Fruit fly (Drosophila melanogaster): ENCODE data around the gene pch2.
A peak's percentile ranks its signal among the peaks of the same experiment; 100 is the strongest.

Gene pch2

dm6 chr3R:8563774-8564173 lies 2.2 kb upstream of the pch2 start, which contains the start of gene Cenp-C (continued):
- TF ChIP-seq grn (GFP tag; optimal IDR thresholded peaks at IDR 0.05) (no peak), gsb (GFP tag; IDR thresholded peaks at IDR 0.05) (no peak), pros (GFP tag; optimal IDR thresholded peaks at IDR 0.05) (no peak), CG1024 (GFP tag; IDR thresholded peaks at IDR 0.05) (no peak), sug (tag; optimal IDR thresholded peaks at IDR 0.05) (no peak), wor (GFP tag; IDR thresholded peaks at IDR 0.05) (no peak), H2.0 (GFP tag; IDR thresholded peaks at IDR 0.05) (no peak; the same call in 1 of the 2 replicates), so (GFP tag; IDR thresholded peaks at IDR 0.05) (no peak), Atf6 (GFP tag; IDR thresholded peaks at IDR 0.05) (no peak), CG16813 (GFP tag; IDR thresholded peaks at IDR 0.05; ENCODE audit: partially characterized antibody) (no peak), chn (GFP tag; optimal IDR thresholded peaks at IDR 0.05) (peak; percentile 24), PHDP (tag; optimal IDR thresholded peaks at IDR 0.05) (no peak), CG13296 (GFP tag; optimal IDR thresholded peaks at IDR 0.05) (no peak), wdn (GFP tag; IDR thresholded peaks at IDR 0.05) (no peak), tap (tag; optimal IDR thresholded peaks at IDR 0.05) (no peak), CG18262 (tag; optimal IDR thresholded peaks at IDR 0.05) (no peak), CG30431 (GFP tag; optimal IDR thresholded peaks at IDR 0.05) (no peak), CG31388 (GFP tag; optimal IDR thresholded peaks at IDR 0.05) (no peak), GATAe (GFP tag; conservative IDR thresholded peaks at IDR 0.05) (no peak), hbn (GFP tag; IDR thresholded peaks at IDR 0.05; ENCODE audit: partially characterized antibody) (no peak), corto (GFP tag; optimal IDR thresholded peaks at IDR 0.05) (no peak), amos (GFP tag; IDR thresholded peaks at IDR 0.05; ENCODE audit: partially characterized antibody) (no peak), Jarid2 (GFP tag; optimal IDR thresholded peaks at IDR 0.05) (no peak), Sox102F (GFP tag; optimal IDR thresholded peaks at IDR 0.05) (no peak), CG11695 (GFP tag; IDR thresholded peaks at IDR 0.05) (no peak), CG33213 (GFP tag; optimal IDR thresholded peaks at IDR 0.05) (peak; percentile 2), esg (GFP tag; conservative IDR thresholded peaks at IDR 0.05) (no peak), CG14860 (GFP tag; IDR thresholded peaks at IDR 0.05; ENCODE audit: partially characterized antibody) (no peak), sna (GFP tag; IDR thresholded peaks at IDR 0.05; ENCODE audit: partially characterized antibody) (no peak), unc-4 (GFP tag; IDR thresholded peaks at IDR 0.05; ENCODE audit: partially characterized antibody) (no peak), Atf3 (GFP tag; optimal IDR thresholded peaks at IDR 0.05) (no peak), CG13775 (GFP tag; optimal IDR thresholded peaks at IDR 0.05) (peak; percentile 37), Hmr (GFP tag; optimal IDR thresholded peaks at IDR 0.05) (no peak), pho (GFP tag; optimal IDR thresholded peaks at IDR 0.05) (peak; percentile 35), CG11560 (tag; IDR thresholded peaks at IDR 0.05) (no peak), CG7786 (GFP tag; optimal IDR thresholded peaks at IDR 0.05) (peak; percentile 20), CG4282 (GFP tag; optimal IDR thresholded peaks at IDR 0.05) (no peak), Scr (GFP tag; IDR thresholded peaks at IDR 0.05; ENCODE audit: partially characterized antibody) (peak; percentile 49; the same call in 1 of the 2 replicates), E2f1 (GFP tag; IDR thresholded peaks at IDR 0.05) (no peak), en (GFP tag; optimal IDR thresholded peaks at IDR 0.05) (no peak), CG14965 (GFP tag; optimal IDR thresholded peaks at IDR 0.05; ENCODE audit: borderline replicate concordance) (no peak), gce (GFP tag; IDR thresholded peaks at IDR 0.05) (no peak), HmgD (GFP tag; optimal IDR thresholded peaks at IDR 0.05) (no peak), Bteb2 (GFP tag; optimal IDR thresholded peaks at IDR 0.05) (peak; percentile 18), BEAF-32 (GFP tag; optimal IDR thresholded peaks at IDR 0.05) (peak; percentile 61), CkIIα-i1 (GFP tag; IDR thresholded peaks at IDR 0.05) (no peak), fd3F (GFP tag; optimal IDR thresholded peaks at IDR 0.05) (no peak), CG4360 (GFP tag; IDR thresholded peaks at IDR 0.05) (no peak), insv (GFP tag; optimal IDR thresholded peaks at IDR 0.05) (no peak), fu2 (GFP tag; optimal IDR thresholded peaks at IDR 0.05) (peak; percentile 41), lmd (GFP tag; IDR thresholded peaks at IDR 0.05) (no peak), Fer1 (GFP tag; optimal IDR thresholded peaks at IDR 0.05) (no peak)

Measured in whole organism, embryonic.